Worm (Caenorhabditis elegans) whole organism, L1 larva: Measurements from ENCODE around the gene che-12.

ENCODE experiments used
- C04F5.9 ChIP-seq: sonication (generic microtip); optimal IDR thresholded peaks from 2 replicates; lab custom pipeline; 2016; ENCODE audit warnings: missing genetic modification characterization, missing compliant biosample characterization
- C16A3.4 ChIP-seq: fragments of 150-350 bp; optimal IDR thresholded peaks from 2 replicates; lab custom pipeline; 2014; ENCODE audit warnings: missing biosample characterization, missing genetic modification characterization
- C34B4.2 ChIP-seq: sonication (generic microtip); optimal IDR thresholded peaks from 2 replicates; lab custom pipeline; 2017; ENCODE audit warnings: mild to moderate bottlenecking, missing genetic modification characterization, missing compliant biosample characterization
- Y116A8C.19 ChIP-seq: sonication (generic microtip); optimal IDR thresholded peaks from 2 replicates; lab custom pipeline; 2016; ENCODE audit warnings: missing compliant biosample characterization, missing genetic modification characterization, borderline replicate concordance
- aha-1 ChIP-seq: fragments of 150-350 bp; optimal IDR thresholded peaks from 2 replicates; lab custom pipeline; 2014; ENCODE audit warnings: missing biosample characterization, missing genetic modification characterization
- alr-1 ChIP-seq: fragments of 200-800 bp; sonication (Bioruptor generic); optimal IDR thresholded peaks from 2 replicates; lab custom pipeline; 2018; ENCODE audit warnings: borderline replicate concordance, mild to moderate bottlenecking, missing genetic modification characterization, missing compliant biosample characterization
- aly-2 ChIP-seq: fragments of 150-350 bp; optimal IDR thresholded peaks from 2 replicates; lab custom pipeline; 2014; ENCODE audit warnings: missing biosample characterization, missing genetic modification characterization
- ama-1 ChIP-seq: fragments of 150-350 bp; optimal IDR thresholded peaks from 2 replicates; lab custom pipeline; 2014
- ceh-8 ChIP-seq: fragments of 200-800 bp; sonication (Bioruptor generic); optimal IDR thresholded peaks from 2 replicates; lab custom pipeline; 2018; ENCODE audit warnings: mild to moderate bottlenecking, missing genetic modification characterization, moderate library complexity, missing compliant biosample characterization
- ceh-90 ChIP-seq: sonication (generic microtip); optimal IDR thresholded peaks from 2 replicates; lab custom pipeline; 2016; ENCODE audit warnings: missing genetic modification characterization, missing compliant biosample characterization
- ces-1 ChIP-seq: fragments of 150-350 bp; optimal IDR thresholded peaks from 2 replicates; lab custom pipeline; 2014; ENCODE audit warnings: missing biosample characterization, missing genetic modification reagents, missing genetic modification characterization
- dpl-1 ChIP-seq, 3 experiments: fragments of 150-350 bp in 2 of 3; sonication (generic microtip) in 1 of 3; optimal IDR thresholded peaks; 2 replicates each; lab custom pipeline; 2014 to 2017; ENCODE audit warnings: missing biosample characterization in 3 of 3, missing genetic modification characterization in 3 of 3, missing genetic modification reagents in 3 of 3
- dsc-1 ChIP-seq: sonication (generic microtip); optimal IDR thresholded peaks from 2 replicates; lab custom pipeline; 2016; ENCODE audit warnings: mild to moderate bottlenecking, missing genetic modification characterization, missing compliant biosample characterization
- efl-1 ChIP-seq, 4 experiments: fragments of 150-350 bp; optimal IDR thresholded peaks in 3 of 4; peaks in 1 of 4; 1 replicate in 1 of 4; 2 replicates in 3 of 4; lab custom pipeline; 2014; ENCODE audit warnings: missing biosample characterization in 2 of 4, missing genetic modification characterization in 2 of 4, missing genetic modification reagents in 2 of 4
- efl-3 ChIP-seq: fragments of 200-800 bp; sonication (Bioruptor generic); optimal IDR thresholded peaks from 2 replicates; lab custom pipeline; 2018; ENCODE audit warnings: mild to moderate bottlenecking, missing genetic modification characterization, missing compliant biosample characterization
- egl-13 ChIP-seq: sonication (generic microtip); optimal IDR thresholded peaks from 2 replicates; lab custom pipeline; 2016; ENCODE audit warnings: missing genotype, missing genetic modification reagents, missing genetic modification characterization, missing compliant biosample characterization
- egl-27 ChIP-seq, 2 experiments: fragments of 150-350 bp in 1 of 2; sonication (generic microtip); optimal IDR thresholded peaks; 3 replicates each; lab custom pipeline; 2017 to 2018; ENCODE audit warnings: missing biosample characterization in 2 of 2, missing genetic modification characterization in 2 of 2, missing genetic modification reagents in 2 of 2
- elt-3 ChIP-seq, 6 experiments: fragments of 150-350 bp in 1 of 6; sonication (generic microtip); optimal IDR thresholded peaks; 2 replicates each; lab custom pipeline; 2017 to 2018; ENCODE audit warnings: missing biosample characterization in 6 of 6, missing genetic modification characterization in 6 of 6, inconsistent platforms in 1 of 6
- ets-5 ChIP-seq: fragments of 200-800 bp; sonication (Bioruptor generic); IDR thresholded peaks from 2 replicates; pipeline ENCODE4 v1.3.6; 2022; ENCODE audit warnings: missing genetic modification characterization, missing compliant biosample characterization
- fkh-8 ChIP-seq: sonication (generic microtip); optimal IDR thresholded peaks from 2 replicates; lab custom pipeline; 2016; ENCODE audit warnings: mild to moderate bottlenecking, missing genetic modification characterization, missing compliant biosample characterization
- hlh-4 ChIP-seq: sonication (generic microtip); optimal IDR thresholded peaks from 2 replicates; lab custom pipeline; 2016; ENCODE audit warnings: mild to moderate bottlenecking, missing genetic modification characterization, missing compliant biosample characterization
- hpl-2 ChIP-seq: fragments of 150-350 bp; optimal IDR thresholded peaks from 2 replicates; lab custom pipeline; 2014; ENCODE audit warnings: missing biosample characterization, missing genetic modification reagents, missing genetic modification characterization
- irx-1 ChIP-seq: sonication (generic microtip); optimal IDR thresholded peaks from 2 replicates; lab custom pipeline; 2016; ENCODE audit warnings: missing genetic modification characterization, missing compliant biosample characterization
- jun-1 ChIP-seq: fragments of 150-350 bp; optimal IDR thresholded peaks from 2 replicates; lab custom pipeline; 2014; ENCODE audit warnings: missing biosample characterization, missing genetic modification reagents, missing genetic modification characterization
- lin-15B ChIP-seq: fragments of 150-350 bp; sonication (generic microtip); optimal IDR thresholded peaks from 3 replicates; lab custom pipeline; 2014; ENCODE audit warnings: missing biosample characterization, missing genetic modification characterization
- lin-35 ChIP-seq, 2 experiments: fragments of 150-350 bp; optimal IDR thresholded peaks; 2 replicates each; lab custom pipeline; 2014; ENCODE audit warnings: missing biosample characterization in 2 of 2, missing genetic modification characterization in 2 of 2, missing genetic modification reagents in 2 of 2
- lin-39 ChIP-seq: fragments of 150-350 bp; optimal IDR thresholded peaks from 2 replicates; lab custom pipeline; 2014; ENCODE audit warnings: missing biosample characterization, missing genetic modification reagents, missing genetic modification characterization
- mdl-1 ChIP-seq, 2 experiments: fragments of 150-350 bp; optimal IDR thresholded peaks; 2 replicates each; lab custom pipeline; 2014 to 2017; ENCODE audit warnings: missing biosample characterization in 2 of 2, missing genetic modification characterization in 2 of 2, inconsistent platforms in 1 of 2
- nhr-12 ChIP-seq: sonication (generic microtip); optimal IDR thresholded peaks from 2 replicates; lab custom pipeline; 2017; ENCODE audit warnings: missing biosample characterization, missing genetic modification characterization
- nhr-20 ChIP-seq: sonication (generic microtip); optimal IDR thresholded peaks from 2 replicates; lab custom pipeline; 2016; ENCODE audit warnings: mild to moderate bottlenecking, missing genetic modification characterization, missing compliant biosample characterization
- nhr-237 ChIP-seq: fragments of 150-350 bp; optimal IDR thresholded peaks from 2 replicates; lab custom pipeline; 2014; ENCODE audit warnings: missing biosample characterization, missing genetic modification characterization
- nhr-28 ChIP-seq: fragments of 150-350 bp; optimal IDR thresholded peaks from 2 replicates; lab custom pipeline; 2014; ENCODE audit warnings: missing biosample characterization, missing genetic modification characterization
- nhr-71 ChIP-seq: sonication (generic microtip); optimal IDR thresholded peaks from 2 replicates; lab custom pipeline; 2016; ENCODE audit warnings: mild to moderate bottlenecking, missing genetic modification characterization, moderate library complexity, missing compliant biosample characterization
- nhr-76 ChIP-seq: sonication (generic microtip); optimal IDR thresholded peaks from 2 replicates; lab custom pipeline; 2017; ENCODE audit warnings: missing biosample characterization, missing genetic modification characterization
- nhr-84 ChIP-seq: sonication (generic microtip); optimal IDR thresholded peaks from 2 replicates; lab custom pipeline; 2017; ENCODE audit warnings: missing biosample characterization, missing genetic modification characterization
- nhr-85 ChIP-seq: sonication (generic microtip); peaks from one replicate; lab custom pipeline; 2016; ENCODE audit warnings: missing genetic modification characterization, inconsistent platforms, missing compliant biosample characterization
- pag-3 ChIP-seq: sonication (generic microtip); optimal IDR thresholded peaks from 2 replicates; lab custom pipeline; 2017; ENCODE audit warnings: missing genetic modification characterization, mild to moderate bottlenecking, missing compliant biosample characterization, antibody characterized with exemption, borderline replicate concordance; ENCODE audit not compliant: insufficient read depth
- pax-3 ChIP-seq: fragments of 200-800 bp; sonication (Bioruptor generic); optimal IDR thresholded peaks from 2 replicates; lab custom pipeline; 2018; ENCODE audit warnings: mild to moderate bottlenecking, missing genetic modification characterization, moderate library complexity, missing compliant biosample characterization
- rnt-1 ChIP-seq: sonication (generic microtip); optimal IDR thresholded peaks from 2 replicates; lab custom pipeline; 2016; ENCODE audit warnings: mild to moderate bottlenecking, missing genetic modification characterization, moderate library complexity, missing compliant biosample characterization
- skn-1 ChIP-seq: fragments of 150-350 bp; optimal IDR thresholded peaks from 2 replicates; lab custom pipeline; 2014; ENCODE audit warnings: missing biosample characterization, missing genetic modification characterization
- snu-23 ChIP-seq: sonication (generic microtip); optimal IDR thresholded peaks from 2 replicates; lab custom pipeline; 2016; ENCODE audit warnings: missing genetic modification characterization, missing compliant biosample characterization
- sox-4 ChIP-seq: sonication (generic microtip); optimal IDR thresholded peaks from 2 replicates; lab custom pipeline; 2016; ENCODE audit warnings: missing genetic modification characterization, missing compliant biosample characterization
- tbx-2 ChIP-seq: sonication (generic microtip); optimal IDR thresholded peaks from 2 replicates; lab custom pipeline; 2016; ENCODE audit warnings: missing genetic modification characterization, missing compliant biosample characterization
- tlp-1 ChIP-seq: fragments of 150-350 bp; optimal IDR thresholded peaks from 2 replicates; lab custom pipeline; 2014; ENCODE audit warnings: missing biosample characterization, missing genetic modification characterization
- unc-130 ChIP-seq: fragments of 150-350 bp; optimal IDR thresholded peaks from 2 replicates; lab custom pipeline; 2017; ENCODE audit warnings: missing biosample characterization, missing genetic modification characterization, inconsistent platforms
- unc-62 ChIP-seq: fragments of 150-350 bp; optimal IDR thresholded peaks from 2 replicates; lab custom pipeline; 2014; ENCODE audit warnings: missing biosample characterization, missing genetic modification reagents, missing genetic modification characterization
- unc-86 ChIP-seq: sonication (generic microtip); optimal IDR thresholded peaks from 2 replicates; lab custom pipeline; 2016; ENCODE audit warnings: missing genetic modification characterization, missing compliant biosample characterization
- unc-98 ChIP-seq: fragments of 200-800 bp; sonication (Bioruptor generic); IDR thresholded peaks from 2 replicates; pipeline ENCODE4 v1.3.6; 2022; ENCODE audit warnings: missing genetic modification characterization, missing compliant biosample characterization
- vab-15 ChIP-seq: sonication (generic microtip); optimal IDR thresholded peaks from 2 replicates; lab custom pipeline; 2017; ENCODE audit warnings: missing genotype, mild to moderate bottlenecking, missing genetic modification characterization, missing compliant biosample characterization
- xbp-1 ChIP-seq: sonication (generic microtip); optimal IDR thresholded peaks from 2 replicates; lab custom pipeline; 2016; ENCODE audit warnings: missing genetic modification characterization, missing compliant biosample characterization
- zag-1 ChIP-seq: fragments of 150-350 bp; optimal IDR thresholded peaks from 2 replicates; lab custom pipeline; 2014; ENCODE audit warnings: missing biosample characterization, missing genetic modification characterization
- ztf-11 ChIP-seq, 2 experiments: sonication (generic microtip); optimal IDR thresholded peaks; 2 replicates each; lab custom pipeline; 2016 to 2017; ENCODE audit warnings: missing genetic modification characterization in 2 of 2, missing biosample characterization in 1 of 2, missing compliant biosample characterization in 1 of 2
- ztf-4 ChIP-seq: fragments of 150-350 bp; optimal IDR thresholded peaks from 2 replicates; lab custom pipeline; 2014; ENCODE audit warnings: missing biosample characterization, missing genetic modification characterization

Gene che-12

DNA sequence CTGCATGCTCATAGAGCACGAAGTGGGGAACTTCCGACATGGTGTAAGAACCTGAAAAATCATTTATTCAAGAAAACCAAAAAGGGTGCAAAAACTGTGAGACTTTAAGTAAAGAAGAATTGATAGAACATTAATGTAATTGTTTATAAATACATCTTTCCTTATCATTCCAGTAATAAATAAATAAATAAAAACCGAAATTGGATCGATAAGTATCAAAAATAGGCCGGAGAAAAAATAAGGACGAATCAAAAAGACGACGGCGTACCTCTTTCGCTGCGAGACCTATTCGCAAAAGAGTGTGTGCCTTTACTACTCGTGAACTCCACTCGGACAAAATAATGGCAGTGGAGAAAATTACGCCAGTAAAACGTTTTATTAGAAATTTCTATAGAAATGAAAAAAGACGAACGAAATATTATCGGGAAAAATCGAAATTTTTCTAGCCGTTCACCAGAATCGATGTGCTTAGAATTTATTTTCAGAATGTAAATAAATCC lies 45.8 kb upstream of the che-12 start, which contains the start of gene nol-56 (continued):
- TF ChIP-seq ets-5: no peak
- no peak for TF ChIP-seq pag-3 (tag; lab: Kevin White, UChicago)
- TF ChIP-seq lin-15B (tag; lab: Kevin White, UChicago): peak; percentile 81
- TF ChIP-seq C04F5.9: peak; percentile 74
- TF ChIP-seq aha-1 (tag; lab: Kevin White, UChicago): no peak
- TF ChIP-seq unc-98: no peak
- peak; percentile 87 for TF ChIP-seq C16A3.4 (tag; lab: Kevin White, UChicago)
- TF ChIP-seq sox-4: peak; percentile 85
- peak; percentile 81 to 86 (median 85) for TF ChIP-seq dpl-1 (GFP tag; optimal IDR thresholded peaks at IDR 0.05; lab: Kevin White, UChicago)
- TF ChIP-seq unc-130: peak; percentile 85
- TF ChIP-seq ztf-4 (tag; lab: Kevin White, UChicago): peak; percentile 42
- peak; percentile 43 for TF ChIP-seq efl-3
- peak; percentile 83 for TF ChIP-seq egl-13 (tag; lab: Kevin White, UChicago)
- TF ChIP-seq lin-35 (GFP tag; optimal IDR thresholded peaks at IDR 0.05; lab: Kevin White, UChicago): peak; percentile 88 to 91
- peak; percentile 28 for TF ChIP-seq nhr-237
- TF ChIP-seq unc-86 (tag; lab: Kevin White, UChicago): peak; percentile 77
- TF ChIP-seq nhr-20 (tag; lab: Kevin White, UChicago): peak; percentile 91
- TF ChIP-seq efl-1 (optimal IDR thresholded peaks at IDR 0.05; lab: Kevin White, UChicago): peak; percentile 87 to 90
- TF ChIP-seq efl-1 (GFP tag; optimal IDR thresholded peaks at IDR 0.05 in 1 of 2; lab: Kevin White, UChicago): peak; percentile 84 to 98
- no peak for TF ChIP-seq ama-1 (lab: Kevin White, UChicago)
- TF ChIP-seq irx-1 (tag; lab: Kevin White, UChicago): peak; percentile 78
- no peak for TF ChIP-seq ces-1 (GFP tag; lab: Kevin White, UChicago)
- peak; percentile 2 for TF ChIP-seq Y116A8C.19 (tag; lab: Kevin White, UChicago)
- TF ChIP-seq tbx-2 (tag; lab: Kevin White, UChicago): peak; percentile 89
- TF ChIP-seq tlp-1 (tag; lab: Kevin White, UChicago): no peak
- no peak for TF ChIP-seq alr-1 (tag; lab: Kevin White, UChicago)
- no peak for TF ChIP-seq nhr-28 (tag; lab: Kevin White, UChicago)
- TF ChIP-seq lin-39 (tag; lab: Kevin White, UChicago): peak; percentile 51
- peak; percentile 92 for TF ChIP-seq xbp-1 (tag; lab: Kevin White, UChicago)
- no peak for TF ChIP-seq nhr-12
- no peak for TF ChIP-seq egl-27 (tag; optimal IDR thresholded peaks at IDR 0.05; lab: Kevin White, UChicago)
- peak; percentile 49 for TF ChIP-seq pax-3
- TF ChIP-seq mdl-1 (tag; optimal IDR thresholded peaks at IDR 0.05; lab: Kevin White, UChicago): peak in 1 of 2 experiments; percentile 73
- peak; percentile 88 for TF ChIP-seq dsc-1 (tag; lab: Kevin White, UChicago)
- TF ChIP-seq ztf-11 (tag; optimal IDR thresholded peaks at IDR 0.05; lab: Kevin White, UChicago): peak in 1 of 2 experiments; percentile 86
- TF ChIP-seq hpl-2: peak; percentile 0
- TF ChIP-seq C34B4.2 (tag; lab: Kevin White, UChicago): no peak
- TF ChIP-seq jun-1 (tag; lab: Kevin White, UChicago): peak; percentile 51
- peak; percentile 77 for TF ChIP-seq fkh-8 (tag; lab: Kevin White, UChicago)
- TF ChIP-seq nhr-84 (tag; lab: Kevin White, UChicago): no peak
- TF ChIP-seq nhr-71 (tag; lab: Kevin White, UChicago): peak; percentile 93
- TF ChIP-seq nhr-76 (tag; lab: Kevin White, UChicago): no peak
- TF ChIP-seq aly-2 (tag; lab: Kevin White, UChicago): peak; percentile 45
- TF ChIP-seq zag-1 (tag; lab: Kevin White, UChicago): no peak
- TF ChIP-seq elt-3 (tag; optimal IDR thresholded peaks at IDR 0.05; lab: Kevin White, UChicago): peak in 2 of 6 experiments; percentile 44 to 47
- TF ChIP-seq skn-1: peak; percentile 75
- peak; percentile 75 for TF ChIP-seq ceh-90 (tag; lab: Kevin White, UChicago)
- no peak for TF ChIP-seq vab-15 (tag; lab: Kevin White, UChicago)
- TF ChIP-seq rnt-1 (tag; lab: Kevin White, UChicago): peak; percentile 95
- peak; percentile 87 for TF ChIP-seq nhr-85 (tag; lab: Kevin White, UChicago)
- peak; percentile 92 for TF ChIP-seq snu-23 (GFP tag; lab: Kevin White, UChicago)
- TF ChIP-seq hlh-4: no peak
- TF ChIP-seq unc-62: no peak
- peak; percentile 54 for TF ChIP-seq ceh-8 (GFP tag; lab: Kevin White, UChicago)
